Comparison of ENCODE assay signal across 4 fruit fly cellular contexts in genomic region chr3R:15342926-15343685, dm6.
TF ChIP-seq lines count a peak whose summit lies in the region.

Gene Nagk, minus strand, starts transcription at chr3R:15343256.

TF ChIP-seq in whole organism, adult, 20 proteins besides CTCF, POLR2A, EP300 and RAD21 (continued from another document):
- no peak for TF ChIP-seq CG5204 (GFP tag; optimal IDR thresholded peaks at IDR 0.05; lab: Kevin White, UChicago)
- peak; percentile 38 for TF ChIP-seq ovo (GFP tag; optimal IDR thresholded peaks at IDR 0.05; lab: Kevin White, UChicago)
TF ChIP-seq in whole organism, adult: peak in this region for 15.

TF ChIP-seq in whole organism, embryonic, 481 proteins besides CTCF, POLR2A, EP300 and RAD21 (continued from another document and continues in another):
- TF ChIP-seq CG7839 (tag; optimal IDR thresholded peaks at IDR 0.05; lab: Kevin White, UChicago) (peak; percentile 69), salm (tag; optimal IDR thresholded peaks at IDR 0.05; lab: Kevin White, UChicago) (peak; percentile 39), CG9797 (GFP tag; optimal IDR thresholded peaks at IDR 0.05; lab: Kevin White, UChicago) (no peak), chinmo (GFP tag; IDR thresholded peaks at IDR 0.05; lab: Robert Waterston, UW; ENCODE audit: partially characterized antibody) (peak; percentile 90; the same call in 2 of the 4 replicates), CG12744 (GFP tag; optimal IDR thresholded peaks at IDR 0.05; lab: Kevin White, UChicago) (no peak), gcm2 (GFP tag; optimal IDR thresholded peaks at IDR 0.05; lab: Kevin White, UChicago) (peak; percentile 57), Hand (GFP tag; optimal IDR thresholded peaks at IDR 0.05; lab: Kevin White, UChicago) (peak; percentile 12), org-1 (GFP tag; optimal IDR thresholded peaks at IDR 0.05; lab: Kevin White, UChicago) (peak; percentile 27), chm (GFP tag; IDR thresholded peaks at IDR 0.05; lab: Robert Waterston, UW) (peak; percentile 19; the same call in 1 of the 2 replicates), nau (GFP tag; optimal IDR thresholded peaks at IDR 0.05; lab: Kevin White, UChicago) (no peak), NK7.1 (GFP tag; optimal IDR thresholded peaks at IDR 0.05; lab: Kevin White, UChicago) (peak; percentile 20), CG11456 (GFP tag; IDR thresholded peaks at IDR 0.05; lab: Robert Waterston, UW) (peak; percentile 61; the same call in 2 of the 3 replicates), lilli (GFP tag; optimal IDR thresholded peaks at IDR 0.05; lab: Kevin White, UChicago) (peak; percentile 79), CG17359 (tag; optimal IDR thresholded peaks at IDR 0.05; lab: Kevin White, UChicago) (peak; percentile 34), danr (GFP tag; IDR thresholded peaks at IDR 0.05; lab: Robert Waterston, UW) (no peak), fd3F (GFP tag; optimal IDR thresholded peaks at IDR 0.05; lab: Kevin White, UChicago) (peak; percentile 22), trem (tag; optimal IDR thresholded peaks at IDR 0.05; lab: Kevin White, UChicago) (peak; percentile 14), CG30431 (GFP tag; optimal IDR thresholded peaks at IDR 0.05; lab: Kevin White, UChicago) (peak; percentile 1), pho (GFP tag; optimal IDR thresholded peaks at IDR 0.05; lab: Kevin White, UChicago) (peak; percentile 83), row (GFP tag; IDR thresholded peaks at IDR 0.05; lab: Robert Waterston, UW) (peak; percentile 86), gem (tag; optimal IDR thresholded peaks at IDR 0.05; lab: Kevin White, UChicago) (peak; percentile 73), CG10209 (GFP tag; optimal IDR thresholded peaks at IDR 0.05; lab: Kevin White, UChicago) (peak; percentile 68), B-H2 (GFP tag; optimal IDR thresholded peaks at IDR 0.05; lab: Kevin White, UChicago) (peak; percentile 43), CG14014 (GFP tag; IDR thresholded peaks at IDR 0.05; lab: Robert Waterston, UW) (peak; percentile 39), gro (GFP tag; optimal IDR thresholded peaks at IDR 0.05; lab: Kevin White, UChicago) (peak; percentile 60), CG11696 (GFP tag; IDR thresholded peaks at IDR 0.05; lab: Robert Waterston, UW) (peak; percentile 19; the same call in 1 of the 2 replicates), CG12155 (GFP tag; optimal IDR thresholded peaks at IDR 0.05; lab: Kevin White, UChicago) (peak; percentile 43), CG17385 (GFP tag; optimal IDR thresholded peaks at IDR 0.05; lab: Kevin White, UChicago) (peak; percentile 64), CG1024 (GFP tag; IDR thresholded peaks at IDR 0.05; lab: Robert Waterston, UW) (peak; percentile 22; the same call in 1 of the 2 replicates), CG7745 (tag; optimal IDR thresholded peaks at IDR 0.05; lab: Kevin White, UChicago) (no peak), CG7928 (GFP tag; optimal IDR thresholded peaks at IDR 0.05; lab: Kevin White, UChicago) (no peak), inv (GFP tag; IDR thresholded peaks at IDR 0.05; lab: Robert Waterston, UW; ENCODE audit: partially characterized antibody) (no peak), CG6254 (GFP tag; optimal IDR thresholded peaks at IDR 0.05; lab: Kevin White, UChicago) (no peak), zen (tag; optimal IDR thresholded peaks at IDR 0.05; lab: Kevin White, UChicago) (no peak), stwl (tag; optimal IDR thresholded peaks at IDR 0.05; lab: Kevin White, UChicago) (no peak), Doc2 (GFP tag; IDR thresholded peaks at IDR 0.05; lab: Robert Waterston, UW) (no peak), Opbp (GFP tag; IDR thresholded peaks at IDR 0.05; lab: Robert Waterston, UW; ENCODE audit: partially characterized antibody) (peak; percentile 59; the same call in 1 of the 3 replicates), HLH3B (GFP tag; IDR thresholded peaks at IDR 0.05; lab: Robert Waterston, UW) (peak; percentile 39), tx (GFP tag; optimal IDR thresholded peaks at IDR 0.05; lab: Kevin White, UChicago) (peak; percentile 34), CG10543 (GFP tag; optimal IDR thresholded peaks at IDR 0.05; lab: Kevin White, UChicago) (peak; percentile 67), Optix (GFP tag; IDR thresholded peaks at IDR 0.05; lab: Robert Waterston, UW) (0 out of 3 replicates have a peak, but pooled peaks have one; percentile 17)

TF ChIP-seq in whole organism, prepupa, 60 proteins besides CTCF, POLR2A, EP300 and RAD21 (continued from another document):
- TF ChIP-seq dsx (GFP tag; optimal IDR thresholded peaks at IDR 0.05; lab: Kevin White, UChicago; ENCODE audit: poor library complexity, severe bottlenecking) (peak; percentile 4), Sox15 (GFP tag; optimal IDR thresholded peaks at IDR 0.05; lab: Kevin White, UChicago) (peak; percentile 40), CG3032 (tag; optimal IDR thresholded peaks at IDR 0.05; lab: Kevin White, UChicago) (peak; percentile 28), Sox14 (GFP tag; optimal IDR thresholded peaks at IDR 0.05; lab: Kevin White, UChicago) (peak; percentile 83), CG10669 (GFP tag; optimal IDR thresholded peaks at IDR 0.05; lab: Kevin White, UChicago) (no peak), CG6808 (GFP tag; optimal IDR thresholded peaks at IDR 0.05; lab: Kevin White, UChicago) (no peak), CG34406 (GFP tag; optimal IDR thresholded peaks at IDR 0.05; lab: Kevin White, UChicago) (peak; percentile 64), topi (GFP tag; optimal IDR thresholded peaks at IDR 0.05; lab: Kevin White, UChicago) (peak; percentile 82), pdm3 (GFP tag; optimal IDR thresholded peaks at IDR 0.05; lab: Kevin White, UChicago) (no peak), Smox (GFP tag; optimal IDR thresholded peaks at IDR 0.05; lab: Kevin White, UChicago) (no peak), Eip78C (GFP tag; lab: Kevin White, UChicago) (peak; percentile 95), Lpt (GFP tag; optimal IDR thresholded peaks at IDR 0.05; lab: Kevin White, UChicago) (peak; percentile 29), CG3919 (GFP tag; optimal IDR thresholded peaks at IDR 0.05; lab: Kevin White, UChicago) (peak; percentile 76), CG6854 (GFP tag; optimal IDR thresholded peaks at IDR 0.05; lab: Kevin White, UChicago) (peak; percentile 32), CG32006 (GFP tag; optimal IDR thresholded peaks at IDR 0.05; lab: Kevin White, UChicago) (peak; percentile 87), Ets21C (GFP tag; optimal IDR thresholded peaks at IDR 0.05; lab: Kevin White, UChicago) (peak; percentile 55), fkh (GFP tag; optimal IDR thresholded peaks at IDR 0.05; lab: Kevin White, UChicago) (peak; percentile 79), achi (GFP tag; optimal IDR thresholded peaks at IDR 0.05; lab: Kevin White, UChicago) (peak; percentile 67), Blimp-1 (GFP tag; optimal IDR thresholded peaks at IDR 0.05; lab: Kevin White, UChicago) (no peak), Hr39 (GFP tag; optimal IDR thresholded peaks at IDR 0.05; lab: Kevin White, UChicago) (peak; percentile 58), esn (GFP tag; optimal IDR thresholded peaks at IDR 0.05; lab: Kevin White, UChicago) (peak; percentile 89), Sox102F (GFP tag; optimal IDR thresholded peaks at IDR 0.05; lab: Kevin White, UChicago) (no peak), Gug (GFP tag; IDR thresholded peaks at IDR 0.05; lab: Robert Waterston, UW) (no peak), cyc (GFP tag; optimal IDR thresholded peaks at IDR 0.05; lab: Kevin White, UChicago) (peak; percentile 67), ss (GFP tag; optimal IDR thresholded peaks at IDR 0.05; lab: Kevin White, UChicago) (no peak), CG6792 (GFP tag; optimal IDR thresholded peaks at IDR 0.05; lab: Kevin White, UChicago) (peak; percentile 63), Eip75B (GFP tag; optimal IDR thresholded peaks at IDR 0.05; lab: Kevin White, UChicago) (peak; percentile 72), lz (GFP tag; optimal IDR thresholded peaks at IDR 0.05; lab: Kevin White, UChicago) (peak; percentile 81), CG8632 (GFP tag; optimal IDR thresholded peaks at IDR 0.05; lab: Kevin White, UChicago) (peak; percentile 67), CG15336 (GFP tag; IDR thresholded peaks at IDR 0.05; lab: Robert Waterston, UW) (no peak; the same call in 1 of the 2 replicates), eg (GFP tag; IDR thresholded peaks at IDR 0.05; lab: Robert Waterston, UW) (peak; percentile 24; the same call in 2 of the 3 replicates)

TF ChIP-seq in whole organism, wandering third instar larva, 38 proteins besides CTCF, POLR2A, EP300 and RAD21 (continued from another document):
- TF ChIP-seq lola (GFP tag; optimal IDR thresholded peaks at IDR 0.05; lab: Kevin White, UChicago) (no peak), Hr78 (GFP tag; optimal IDR thresholded peaks at IDR 0.05; lab: Kevin White, UChicago) (no peak), Jra (GFP tag; optimal IDR thresholded peaks at IDR 0.05; lab: Kevin White, UChicago) (peak; percentile 57), Rel (GFP tag; optimal IDR thresholded peaks at IDR 0.05; lab: Kevin White, UChicago) (no peak), Rel (tag; optimal IDR thresholded peaks at IDR 0.05; lab: Kevin White, UChicago) (peak; percentile 93), woc (GFP tag; optimal IDR thresholded peaks at IDR 0.05; lab: Kevin White, UChicago) (peak; percentile 89), Dfd (GFP tag; optimal IDR thresholded peaks at IDR 0.05; lab: Kevin White, UChicago) (no peak), dl (GFP tag; optimal IDR thresholded peaks at IDR 0.05; lab: Kevin White, UChicago; ENCODE audit: insufficient read depth in 1 of 2, partially characterized antibody in 2 of 2) (no peak), dsf (GFP tag; optimal IDR thresholded peaks at IDR 0.05; lab: Kevin White, UChicago; ENCODE audit: borderline replicate concordance) (no peak), Myc (optimal IDR thresholded peaks at IDR 0.05; lab: Kevin White, UChicago) (no peak), Hr83 (GFP tag; optimal IDR thresholded peaks at IDR 0.05; lab: Kevin White, UChicago; ENCODE audit: poor library complexity, severe bottlenecking) (peak; percentile 82), usp (GFP tag; optimal IDR thresholded peaks at IDR 0.05; lab: Kevin White, UChicago) (no peak), pan (optimal IDR thresholded peaks at IDR 0.05; lab: Kevin White, UChicago) (peak; percentile 86), rgr (GFP tag; optimal IDR thresholded peaks at IDR 0.05; lab: Kevin White, UChicago) (peak; percentile 63), CrebA (GFP tag; optimal IDR thresholded peaks at IDR 0.05; lab: Kevin White, UChicago; ENCODE audit: borderline replicate concordance) (no peak)
